Fruit fly (Drosophila melanogaster): ENCODE measurements around the gene S.
A peak's percentile ranks its signal among the peaks of the same experiment; 100 is the strongest.

Gene S

dm6 chr2L:1118880-1119809 is 41.5 kb upstream of the S start (continued):
- peak; percentile 45 for TF ChIP-seq CG17568 (GFP tag; optimal IDR thresholded peaks at IDR 0.05)
- peak; percentile 10 for TF ChIP-seq B-H2 (GFP tag; optimal IDR thresholded peaks at IDR 0.05)
- no peak for TF ChIP-seq inv (GFP tag; IDR thresholded peaks at IDR 0.05; ENCODE audit: partially characterized antibody)
- peak; percentile 67; the same call in 2 of the 3 replicates for TF ChIP-seq z (GFP tag; IDR thresholded peaks at IDR 0.05)
- TF ChIP-seq shn (GFP tag; optimal IDR thresholded peaks at IDR 0.05), result peak; percentile 75
- peak; percentile 62 for TF ChIP-seq az2 (GFP tag; optimal IDR thresholded peaks at IDR 0.05)
- no peak for TF ChIP-seq mld (GFP tag; IDR thresholded peaks at IDR 0.05; ENCODE audit: partially characterized antibody)
- peak; percentile 77 for TF ChIP-seq Dip3 (GFP tag; optimal IDR thresholded peaks at IDR 0.05)
- TF ChIP-seq chinmo (GFP tag; IDR thresholded peaks at IDR 0.05; ENCODE audit: partially characterized antibody), result peak; percentile 76; the same call in 2 of the 4 replicates
- no peak for TF ChIP-seq CG11723 (GFP tag; optimal IDR thresholded peaks at IDR 0.05)
- peak; percentile 20; the same call in 1 of the 2 replicates for TF ChIP-seq bbx (GFP tag; IDR thresholded peaks at IDR 0.05; ENCODE audit: partially characterized antibody)
- TF ChIP-seq CkIIα-i1 (GFP tag; IDR thresholded peaks at IDR 0.05), result peak; percentile 23; the same call in 1 of the 2 replicates
- peak; percentile 53 to 79 for TF ChIP-seq Hr51 (GFP tag; optimal IDR thresholded peaks at IDR 0.05)
- peak; percentile 29 for TF ChIP-seq CG33213 (GFP tag; optimal IDR thresholded peaks at IDR 0.05)
- no peak for TF ChIP-seq CG5180 (GFP tag; optimal IDR thresholded peaks at IDR 0.05)
- TF ChIP-seq CG1832 (GFP tag; optimal IDR thresholded peaks at IDR 0.05), result no peak
- TF ChIP-seq CG13287 (GFP tag; IDR thresholded peaks at IDR 0.05; ENCODE audit: partially characterized antibody), result peak; percentile 22; the same call in 1 of the 2 replicates
- TF ChIP-seq seq (GFP tag; IDR thresholded peaks at IDR 0.05), result peak; percentile 64; the same call in 1 of the 2 replicates
- TF ChIP-seq nau (GFP tag; optimal IDR thresholded peaks at IDR 0.05), result peak; percentile 66
- no peak for TF ChIP-seq zf30C (GFP tag; optimal IDR thresholded peaks at IDR 0.05)
- peak; percentile 98 for TF ChIP-seq row (GFP tag; IDR thresholded peaks at IDR 0.05)
- peak; percentile 8 for TF ChIP-seq CG2875 (GFP tag; optimal IDR thresholded peaks at IDR 0.05)
- TF ChIP-seq CG9609 (GFP tag; optimal IDR thresholded peaks at IDR 0.05), result peak; percentile 81
- peak; percentile 58 for TF ChIP-seq scrt (GFP tag; optimal IDR thresholded peaks at IDR 0.05)
- peak; percentile 93 for TF ChIP-seq CG12769 (tag; optimal IDR thresholded peaks at IDR 0.05)
- peak; percentile 77 for TF ChIP-seq sob (GFP tag; IDR thresholded peaks at IDR 0.05)
- peak; percentile 30; the same call in 1 of the 2 replicates for TF ChIP-seq ttk (GFP tag; IDR thresholded peaks at IDR 0.05)
- TF ChIP-seq CG16863 (GFP tag; optimal IDR thresholded peaks at IDR 0.05), result peak; percentile 58
- TF ChIP-seq da (GFP tag; optimal IDR thresholded peaks at IDR 0.05), result peak; percentile 16
- TF ChIP-seq ind (GFP tag; optimal IDR thresholded peaks at IDR 0.05), result peak; percentile 71
- TF ChIP-seq CG3065 (GFP tag; optimal IDR thresholded peaks at IDR 0.05), result no peak
- TF ChIP-seq CG17361 (GFP tag; IDR thresholded peaks at IDR 0.05), result peak; percentile 77
- TF ChIP-seq CG10321 (GFP tag; IDR thresholded peaks at IDR 0.05), result no peak
- peak; percentile 46; the same call in 1 of the 3 replicates for TF ChIP-seq jigr1 (GFP tag; IDR thresholded peaks at IDR 0.05)
- peak; percentile 74 for TF ChIP-seq B-H1 (GFP tag; IDR thresholded peaks at IDR 0.05)
- peak; percentile 15; the same call in 1 of the 2 replicates for TF ChIP-seq CG8765 (GFP tag; IDR thresholded peaks at IDR 0.05)
- 0 out of 2 replicates have a peak, but pooled peaks have one; percentile 6 for TF ChIP-seq Gsc (GFP tag; IDR thresholded peaks at IDR 0.05)
- peak; percentile 55 for TF ChIP-seq CG9437 (GFP tag; optimal IDR thresholded peaks at IDR 0.05)
- TF ChIP-seq chn (GFP tag; optimal IDR thresholded peaks at IDR 0.05), result peak; percentile 53
- peak; percentile 83 for TF ChIP-seq CG7786 (GFP tag; optimal IDR thresholded peaks at IDR 0.05)
- TF ChIP-seq Six4 (GFP tag; optimal IDR thresholded peaks at IDR 0.05), result peak; percentile 63
- peak; percentile 60 for TF ChIP-seq fd3F (GFP tag; optimal IDR thresholded peaks at IDR 0.05)
- TF ChIP-seq CG4424 (GFP tag; optimal IDR thresholded peaks at IDR 0.05), result peak; percentile 54
- TF ChIP-seq en (GFP tag; optimal IDR thresholded peaks at IDR 0.05), result peak; percentile 33
- TF ChIP-seq CG18764 (GFP tag; optimal IDR thresholded peaks at IDR 0.05), result peak; percentile 3
- TF ChIP-seq jing (GFP tag; optimal IDR thresholded peaks at IDR 0.05), result peak; percentile 47
- no peak for TF ChIP-seq CG15601 (tag; optimal IDR thresholded peaks at IDR 0.05)
